Fruit fly (Drosophila melanogaster) whole organism, larva: ENCODE measurements around the gene CG10802.

Experiments used
- noc ChIP-seq: fragments of 200-800 bp; sonication (Bioruptor generic); optimal IDR thresholded peaks from 3 replicates; lab custom pipeline; 2019; ENCODE audit warnings: missing biosample characterization, mild to moderate bottlenecking, missing genetic modification characterization, moderate library complexity

CG10802 gene

DNA sequence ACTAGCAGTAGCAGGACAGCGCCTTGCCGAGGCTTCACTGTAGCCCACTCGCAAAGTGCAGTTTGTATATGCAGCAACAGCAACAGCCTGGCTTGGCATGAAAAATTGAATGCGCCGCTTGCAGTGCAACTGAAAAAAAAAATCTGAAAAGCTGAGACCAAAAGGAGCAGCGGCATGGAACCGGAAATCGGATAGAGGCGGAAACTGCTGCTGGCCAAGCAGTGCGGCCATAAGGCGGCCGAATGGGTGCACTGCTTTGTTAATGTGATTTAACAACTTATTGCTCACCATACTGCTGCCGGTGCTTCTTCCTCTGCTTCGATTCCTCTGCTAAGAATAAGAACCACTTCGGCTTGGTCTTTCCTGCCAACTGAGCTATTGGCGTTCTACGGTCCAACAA is 21.5 kb downstream of the CG10802 start:
- TF ChIP-seq noc (tag; lab: Kevin White, UChicago): no peak

DNA sequence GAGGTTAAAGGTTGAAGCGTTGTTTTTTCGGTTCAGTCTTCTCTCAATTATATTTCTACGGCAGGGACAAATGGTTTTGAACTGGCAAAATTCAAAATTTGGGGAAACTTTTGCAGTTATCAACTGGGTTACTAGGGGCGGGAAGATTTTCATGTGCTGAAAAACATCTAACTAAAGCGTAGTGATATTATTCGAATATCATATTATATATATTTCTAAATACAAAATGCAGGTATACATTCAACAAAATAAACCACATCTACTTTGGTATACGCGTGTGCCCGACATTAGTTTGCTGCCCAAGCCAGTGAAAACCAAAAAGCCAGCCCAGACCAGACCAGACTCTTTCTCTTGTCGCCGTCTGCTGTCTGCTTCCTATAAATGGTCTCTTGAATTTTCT is 22.0 kb downstream of the CG10802 start, which contains the start of gene Gas8:
Gas8 (minus strand) TSS at position 101 of the 400 bp plus-strand sequence.
- TF ChIP-seq noc (tag; lab: Kevin White, UChicago): no peak

DNA sequence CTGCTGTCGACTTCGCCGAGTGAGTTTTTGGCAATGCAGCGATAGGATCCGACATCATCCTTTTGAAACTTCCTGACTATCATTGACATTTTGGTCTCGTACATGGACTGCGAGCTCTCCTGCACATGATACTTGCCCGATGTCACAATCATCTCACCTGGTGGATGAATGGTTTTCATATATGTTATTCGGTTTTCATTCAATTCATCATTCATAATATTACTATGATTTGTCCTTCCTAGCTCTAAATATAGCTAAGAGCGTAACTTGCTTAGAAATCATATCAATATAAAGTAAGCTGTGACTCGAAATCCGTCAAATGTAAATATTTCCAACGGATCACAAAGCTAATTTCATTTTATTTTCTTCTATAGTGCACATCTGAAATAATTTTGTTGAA is 31.3 kb downstream of the CG10802 start, which contains the start of gene CG13021:
CG13021 (plus strand) TSS at position 301 of the 400 bp plus-strand sequence.
- TF ChIP-seq noc (tag; lab: Kevin White, UChicago): no peak

DNA sequence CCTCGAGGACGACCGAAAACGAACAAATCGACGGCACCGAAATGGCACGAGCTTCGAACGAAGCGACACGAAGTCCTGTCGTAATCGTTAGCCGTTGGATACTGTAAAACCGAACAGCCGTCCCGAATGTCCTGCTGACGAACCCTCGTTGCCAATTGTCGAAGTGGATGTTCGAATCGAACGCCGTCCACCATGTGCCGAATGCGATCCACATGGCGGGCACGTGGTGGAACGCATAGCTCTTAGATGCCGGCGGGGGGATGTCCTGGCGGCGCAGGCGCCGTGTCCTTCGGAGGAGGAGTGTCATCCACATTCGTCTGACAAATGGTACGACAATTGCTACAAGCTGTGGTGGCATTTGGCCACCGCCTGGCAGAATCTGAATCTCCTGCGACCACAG is 47.9 kb downstream of the CG10802 start:
- TF ChIP-seq noc (tag; lab: Kevin White, UChicago): no peak
